Worm (Caenorhabditis elegans): Measurements from ENCODE around the gene hot-9.
"Not testable (repeated sequence)": the region's sequence is repeated elsewhere in the genome, so short reads cannot be mapped to it uniquely, and the experiment has no call there.

hot-9 gene

ce11 chrIV:5028978-5029377 is 16.3 kb downstream of the hot-9 start, which contains the start of the genes best-6 and C09B9.2:
best-6 (minus strand) TSS chrIV:5029078.
C09B9.2 (plus strand) TSS chrIV:5029291.
- TF ChIP-seq snpc-4 (tag; optimal IDR thresholded peaks at IDR 0.05) (no peak), nhr-12 (tag; optimal IDR thresholded peaks at IDR 0.05) (no peak)

ce11 chrIV:5025646-5026045 is 19.6 kb downstream of the hot-9 start, which contains the start of gene C09B9.85:
C09B9.85 (minus strand) TSS chrIV:5025746.
- TF ChIP-seq lin-13 (tag; optimal IDR thresholded peaks at IDR 0.05) (no peak), nhr-28 (tag; optimal IDR thresholded peaks at IDR 0.05) (no peak), lsy-2 (tag; optimal IDR thresholded peaks at IDR 0.05) (no peak), flh-1 (GFP tag; optimal IDR thresholded peaks at IDR 0.05) (no peak), drap-1 (GFP tag; optimal IDR thresholded peaks at IDR 0.05) (no peak), ceh-83 (GFP tag; optimal IDR thresholded peaks at IDR 0.05) (no peak), blmp-1 (tag; optimal IDR thresholded peaks at IDR 0.05) (no peak), cnd-1 (tag; optimal IDR thresholded peaks at IDR 0.05) (no peak), mls-2 (tag; optimal IDR thresholded peaks at IDR 0.05) (no peak), ceh-39 (tag; optimal IDR thresholded peaks at IDR 0.05) (no peak), M03D4.4 (tag; optimal IDR thresholded peaks at IDR 0.05) (no peak)

ce11 chrIV:5020533-5020932 is 24.8 kb downstream of the hot-9 start, which contains the start of gene T28H11.8:
T28H11.8 (minus strand) TSS chrIV:5020633.
- no peak for TF ChIP-seq lin-13 (tag; optimal IDR thresholded peaks at IDR 0.05)
- no peak for TF ChIP-seq elt-3 (tag; optimal IDR thresholded peaks at IDR 0.05)
- no peak for TF ChIP-seq ceh-83 (GFP tag; optimal IDR thresholded peaks at IDR 0.05)
- no peak for TF ChIP-seq nhr-237 (tag; optimal IDR thresholded peaks at IDR 0.05)
- TF ChIP-seq pha-4 (tag; optimal IDR thresholded peaks at IDR 0.05) = no peak
- TF ChIP-seq nhr-2 (tag; optimal IDR thresholded peaks at IDR 0.05) = no peak
- TF ChIP-seq ceh-39 (tag; optimal IDR thresholded peaks at IDR 0.05) = no peak
- TF ChIP-seq elt-1 (tag; optimal IDR thresholded peaks at IDR 0.05; ENCODE audit: borderline replicate concordance, insufficient read depth) = no peak
- TF ChIP-seq unc-120 (tag; optimal IDR thresholded peaks at IDR 0.05; ENCODE audit: poor library complexity, severe bottlenecking) = no peak
- no peak for TF ChIP-seq tbx-8 (GFP tag; optimal IDR thresholded peaks at IDR 0.05)
- TF ChIP-seq mls-2 (tag; optimal IDR thresholded peaks at IDR 0.05) = no peak
- TF ChIP-seq ces-1 (GFP tag; optimal IDR thresholded peaks at IDR 0.05) = no peak
- TF ChIP-seq bed-3 (GFP tag; optimal IDR thresholded peaks at IDR 0.05) = no peak
- no peak for TF ChIP-seq drap-1 (GFP tag; optimal IDR thresholded peaks at IDR 0.05)
- TF ChIP-seq M03D4.4 (tag; optimal IDR thresholded peaks at IDR 0.05) = no peak
- TF ChIP-seq flh-1 (GFP tag; optimal IDR thresholded peaks at IDR 0.05) = no peak
- no peak for TF ChIP-seq ceh-43 (GFP tag; optimal IDR thresholded peaks at IDR 0.05)
- TF ChIP-seq mab-5 (tag; optimal IDR thresholded peaks at IDR 0.05) = no peak
- no peak for TF ChIP-seq zip-8 (tag; optimal IDR thresholded peaks at IDR 0.05)

- not testable (repeated sequence) for TF ChIP-seq M03D4.4 (tag; optimal IDR thresholded peaks at IDR 0.05); bed-3 (GFP tag; optimal IDR thresholded peaks at IDR 0.05); blmp-1 (tag; optimal IDR thresholded peaks at IDR 0.05)
Observed at ce11 chrIV:5017075-5017474, 28.2 kb downstream of the hot-9 start, which contains the start of gene T28H11.7. T28H11.7 (minus strand) TSS chrIV:5017175.

ce11 chrIV:5016461-5016860 is 28.8 kb downstream of the hot-9 start, which contains the start of gene ssq-4:
ssq-4 (plus strand) TSS chrIV:5016479.
- TF ChIP-seq ztf-11 (tag; optimal IDR thresholded peaks at IDR 0.05); ceh-83 (GFP tag; optimal IDR thresholded peaks at IDR 0.05); ces-1 (GFP tag; optimal IDR thresholded peaks at IDR 0.05): not testable (repeated sequence)

ce11 chrIV:5012241-5012640 is 33.0 kb downstream of the hot-9 start, which contains the start of gene srm-1:
srm-1 (plus strand) TSS chrIV:5012541.
- TF ChIP-seq mls-2 (tag; optimal IDR thresholded peaks at IDR 0.05) = no peak

ce11 chrIV:5008378-5008777 is 36.9 kb downstream of the hot-9 start, which contains the start of gene srm-2:
srm-2 (plus strand) TSS chrIV:5008678.
- TF ChIP-seq ceh-43 (GFP tag; optimal IDR thresholded peaks at IDR 0.05) (no peak), ceh-83 (GFP tag; optimal IDR thresholded peaks at IDR 0.05) (no peak), lin-32 (GFP tag; optimal IDR thresholded peaks at IDR 0.05) (no peak), elt-3 (tag; optimal IDR thresholded peaks at IDR 0.05) (no peak)
